Worm (Caenorhabditis elegans) whole organism, L3 larva: ENCODE data around the gene C36A4.10.
"Not testable (repeated sequence)": the region's sequence is repeated elsewhere in the genome, so short reads cannot be mapped to it uniquely, and the experiment has no call there.

Source experiments
- R02D3.7 ChIP-seq: fragments of 150-350 bp; optimal IDR thresholded peaks from 2 replicates; lab custom pipeline; 2014; ENCODE audit warnings: missing biosample characterization, missing genetic modification characterization
- ama-1 ChIP-seq: fragments of 150-350 bp; optimal IDR thresholded peaks from 2 replicates; lab custom pipeline; 2018
- ceh-16 ChIP-seq: sonication (generic microtip); optimal IDR thresholded peaks from 2 replicates; lab custom pipeline; 2017; ENCODE audit warnings: missing biosample characterization, missing genetic modification characterization
- ceh-28 ChIP-seq: fragments of 150-350 bp; optimal IDR thresholded peaks from 2 replicates; lab custom pipeline; 2014; ENCODE audit warnings: missing biosample characterization, missing genetic modification reagents, missing genetic modification characterization
- ceh-82 ChIP-seq: fragments of 150-350 bp; optimal IDR thresholded peaks from 2 replicates; lab custom pipeline; 2014; ENCODE audit warnings: missing biosample characterization, missing genetic modification characterization
- daf-12 ChIP-seq: fragments of 150-350 bp; optimal IDR thresholded peaks from 2 replicates; lab custom pipeline; 2014; ENCODE audit warnings: missing biosample characterization, missing genetic modification reagents, missing genetic modification characterization
- elt-2 ChIP-seq: sonication (generic microtip); optimal IDR thresholded peaks from 2 replicates; lab custom pipeline; 2016; ENCODE audit warnings: missing genetic modification reagents, mild to moderate bottlenecking, missing genetic modification characterization, missing compliant biosample characterization
- elt-3 ChIP-seq, 3 experiments: fragments of 150-350 bp in 1 of 3; sonication (generic microtip) in 2 of 3; optimal IDR thresholded peaks; 2 replicates in 2 of 3; 4 replicates in 1 of 3; lab custom pipeline; 2014 to 2017; ENCODE audit warnings: missing biosample characterization in 3 of 3, missing genetic modification characterization in 3 of 3
- fkh-2 ChIP-seq: fragments of 150-350 bp; optimal IDR thresholded peaks from 2 replicates; lab custom pipeline; 2014; ENCODE audit warnings: missing biosample characterization, missing genetic modification reagents, missing genetic modification characterization
- hmg-11 ChIP-seq: sonication (generic microtip); optimal IDR thresholded peaks from 2 replicates; lab custom pipeline; 2016; ENCODE audit warnings: missing genetic modification characterization, missing compliant biosample characterization
- jun-1 ChIP-seq: fragments of 150-350 bp; optimal IDR thresholded peaks from 2 replicates; lab custom pipeline; 2014; ENCODE audit warnings: missing biosample characterization, missing genetic modification reagents, missing genetic modification characterization
- lin-15B ChIP-seq: fragments of 150-350 bp; optimal IDR thresholded peaks from 2 replicates; lab custom pipeline; 2014; ENCODE audit warnings: missing biosample characterization, missing genetic modification characterization
- lin-39 ChIP-seq: fragments of 150-350 bp; optimal IDR thresholded peaks from 2 replicates; lab custom pipeline; 2018; ENCODE audit warnings: missing biosample characterization, missing genetic modification reagents, missing genetic modification characterization
- lsy-12 ChIP-seq: sonication (generic microtip); optimal IDR thresholded peaks from 2 replicates; lab custom pipeline; 2016; ENCODE audit warnings: mild to moderate bottlenecking, missing genetic modification characterization, missing compliant biosample characterization
- mml-1 ChIP-seq: fragments of 150-350 bp; sonication (generic microtip); optimal IDR thresholded peaks from 3 replicates; lab custom pipeline; 2014; ENCODE audit warnings: missing biosample characterization, missing genetic modification characterization
- nfya-1 ChIP-seq: sonication (generic microtip); optimal IDR thresholded peaks from 2 replicates; lab custom pipeline; 2017; ENCODE audit warnings: missing genetic modification characterization, mild to moderate bottlenecking, missing compliant biosample characterization, antibody characterized with exemption, moderate library complexity; ENCODE audit not compliant: insufficient read depth
- nhr-11 ChIP-seq: fragments of 150-350 bp; optimal IDR thresholded peaks from 2 replicates; lab custom pipeline; 2014; ENCODE audit warnings: missing biosample characterization, missing genetic modification characterization
- nhr-23 ChIP-seq: fragments of 150-350 bp; optimal IDR thresholded peaks from 2 replicates; lab custom pipeline; 2014; ENCODE audit warnings: missing biosample characterization, missing genetic modification reagents, missing genetic modification characterization
- nhr-237 ChIP-seq: fragments of 150-350 bp; optimal IDR thresholded peaks from 2 replicates; lab custom pipeline; 2014; ENCODE audit warnings: missing biosample characterization, missing genetic modification characterization
- nhr-43 ChIP-seq: sonication (generic microtip); optimal IDR thresholded peaks from 2 replicates; lab custom pipeline; 2016; ENCODE audit warnings: mild to moderate bottlenecking, missing genetic modification characterization, missing compliant biosample characterization; ENCODE audit not compliant: poor library complexity, severe bottlenecking
- nhr-67 ChIP-seq: fragments of 150-350 bp; optimal IDR thresholded peaks from 2 replicates; lab custom pipeline; 2014; ENCODE audit warnings: missing biosample characterization, missing genetic modification characterization
- nhr-76 ChIP-seq: fragments of 150-350 bp; sonication (generic microtip); optimal IDR thresholded peaks from 5 replicates; lab custom pipeline; 2014; ENCODE audit warnings: missing biosample characterization, missing genetic modification characterization
- pha-4 ChIP-seq: fragments of 150-350 bp; optimal IDR thresholded peaks from 2 replicates; lab custom pipeline; 2014; ENCODE audit warnings: missing biosample characterization, missing genetic modification reagents, missing genetic modification characterization
- pqm-1 ChIP-seq: fragments of 150-350 bp; optimal IDR thresholded peaks from 2 replicates; lab custom pipeline; 2017; ENCODE audit warnings: missing biosample characterization, missing genetic modification characterization, inconsistent platforms
- sea-2 ChIP-seq: fragments of 150-350 bp; sonication (generic microtip); optimal IDR thresholded peaks from 4 replicates; lab custom pipeline; 2014; ENCODE audit warnings: missing biosample characterization, missing genetic modification reagents, missing genetic modification characterization
- tbx-2 ChIP-seq: sonication (generic microtip); optimal IDR thresholded peaks from 2 replicates; lab custom pipeline; 2016; ENCODE audit warnings: mild to moderate bottlenecking, missing genetic modification characterization, missing compliant biosample characterization
- ztf-4 ChIP-seq: fragments of 150-350 bp; optimal IDR thresholded peaks from 2 replicates; lab custom pipeline; 2014; ENCODE audit warnings: missing biosample characterization, missing genetic modification characterization

C36A4.10 gene

ce11 chrIII:3857007-3857406 lies 25.7 kb upstream of the C36A4.10 start:
- peak; percentile 25 for TF ChIP-seq lin-15B (tag; lab: Kevin White, UChicago)
- TF ChIP-seq nhr-43 (tag; lab: Kevin White, UChicago): peak; percentile 30
- TF ChIP-seq nhr-23: peak; percentile 27
- TF ChIP-seq lsy-12 (tag; lab: Kevin White, UChicago): peak; percentile 12
- peak; percentile 26 for TF ChIP-seq pha-4
- peak; percentile 20 for TF ChIP-seq nfya-1 (tag; lab: Kevin White, UChicago)

- TF ChIP-seq lsy-12 (tag; lab: Kevin White, UChicago) (peak; percentile 14), lin-15B (tag; lab: Kevin White, UChicago) (peak; percentile 38), nhr-23 (peak; percentile 1), nfya-1 (tag; lab: Kevin White, UChicago) (peak; percentile 5), nhr-43 (tag; lab: Kevin White, UChicago) (peak; percentile 19)
Measured at ce11 chrIII:3854868-3855267, 23.6 kb upstream of the C36A4.10 start.

ce11 chrIII:3852030-3852579 lies 20.8 kb upstream of the C36A4.10 start, which contains the start of gene cyp-25A4:
Gene cyp-25A4 (minus strand): TSS chrIII:3852080.
- TF ChIP-seq hmg-11 (tag; lab: Kevin White, UChicago); nhr-67 (tag; lab: Kevin White, UChicago); lin-39: not testable (repeated sequence)

- TF ChIP-seq daf-12 (tag; lab: Kevin White, UChicago); fkh-2 (tag; lab: Kevin White, UChicago); pha-4: not testable (repeated sequence)
- TF ChIP-seq, all 47 proteins: peak for 0; not testable (repeated sequence) for 47
Measured at ce11 chrIII:3844746-3845145, 13.5 kb upstream of the C36A4.10 start, which contains the start of gene maph-1.3. Gene maph-1.3 (plus strand): TSS chrIII:3844893.

DNA sequence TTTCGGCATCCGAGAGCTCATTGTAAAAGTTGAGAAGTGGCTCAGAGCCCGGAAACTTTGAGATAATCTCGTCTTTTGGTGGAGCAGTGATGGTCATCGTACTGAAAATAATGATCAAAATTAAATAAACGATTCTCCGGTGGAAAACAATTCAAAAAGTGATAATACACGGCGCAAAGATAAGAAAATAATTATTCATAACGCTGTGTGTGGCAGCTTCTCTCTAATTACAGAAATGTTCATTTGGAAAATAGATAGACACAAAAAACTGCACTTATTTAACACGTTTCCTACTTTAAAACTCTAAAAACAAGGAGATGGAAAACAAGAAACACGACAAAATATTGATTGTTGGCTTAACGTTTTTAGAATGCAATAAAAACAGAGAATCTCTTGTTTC lies 12.2 kb upstream of the C36A4.10 start, which contains the start of gene C36A4.4:
C36A4.4 (minus strand) TSS at position 101 of the 400 bp plus-strand sequence.
- not testable (repeated sequence) for TF ChIP-seq mml-1, ama-1, nhr-11

DNA sequence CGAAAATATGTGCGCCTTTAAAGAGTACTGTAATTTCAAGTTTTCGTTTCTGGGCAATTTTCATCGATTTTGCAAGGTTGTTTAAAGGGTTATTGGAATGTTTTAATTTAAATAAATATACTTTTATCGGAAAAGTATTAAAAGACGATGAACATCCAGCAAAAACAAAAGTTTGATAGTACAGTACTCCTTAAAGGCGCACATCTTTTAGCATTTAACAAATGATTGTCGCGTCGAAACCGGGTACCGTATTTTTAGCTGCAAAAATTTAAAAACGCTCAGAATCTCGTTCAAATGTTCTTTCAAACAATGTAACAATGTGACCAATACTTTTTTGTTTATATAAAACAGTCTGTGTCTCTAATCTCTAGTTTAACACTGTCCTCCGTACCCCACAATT lies 9.0 kb upstream of the C36A4.10 start, which contains the start of gene C36A4.11:
C36A4.11 (plus strand) TSS at position 301 of the 400 bp plus-strand sequence.
- not testable (repeated sequence) for TF ChIP-seq daf-12 (tag; lab: Kevin White, UChicago); sea-2 (GFP tag; lab: Kevin White, UChicago); nhr-76

DNA sequence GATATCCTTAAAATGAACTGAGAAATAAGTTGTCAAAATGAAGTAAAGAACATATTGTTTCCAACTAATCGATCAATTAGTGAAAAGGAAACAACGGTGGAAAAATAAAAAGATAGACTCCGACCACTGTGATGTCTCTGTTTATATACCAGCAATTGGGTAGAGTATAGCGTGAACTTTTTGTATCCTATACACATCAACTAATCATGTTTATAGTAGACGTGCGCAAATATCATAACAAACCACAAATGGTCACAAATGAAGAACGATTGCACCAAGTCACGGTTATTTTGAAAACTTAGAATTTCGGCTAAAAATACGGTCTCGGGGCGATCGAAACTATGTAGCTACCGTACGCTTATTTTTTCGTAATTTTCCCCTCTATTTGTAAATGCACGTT lies 8.4 kb upstream of the C36A4.10 start, which contains the start of gene cyp-25A3:
cyp-25A3 (minus strand) TSS at position 101 of the 400 bp plus-strand sequence.
- TF ChIP-seq hmg-11 (tag; lab: Kevin White, UChicago) (no peak), lin-15B (tag; lab: Kevin White, UChicago) (no peak), ztf-4 (no peak), R02D3.7 (tag; lab: Kevin White, UChicago) (no peak), ceh-82 (tag; lab: Kevin White, UChicago) (no peak), nhr-237 (tag; lab: Kevin White, UChicago) (no peak), lsy-12 (tag; lab: Kevin White, UChicago) (no peak), sea-2 (GFP tag; lab: Kevin White, UChicago) (no peak), tbx-2 (tag; lab: Kevin White, UChicago) (no peak), elt-3 (tag; optimal IDR thresholded peaks at IDR 0.05; lab: Kevin White, UChicago) (no peak)

ce11 chrIII:3834800-3835271 lies 3.6 kb upstream of the C36A4.10 start, which contains the start of gene cyp-25A2:
Gene cyp-25A2 (plus strand): TSS chrIII:3835221.
- TF ChIP-seq ceh-16 (no peak), pha-4 (peak; percentile 52), ama-1 (no peak), ceh-28 (tag; lab: Kevin White, UChicago) (no peak), nhr-237 (tag; lab: Kevin White, UChicago) (no peak), pqm-1 (peak; percentile 83), elt-2 (tag; lab: Kevin White, UChicago) (peak; percentile 81), nhr-23 (no peak), jun-1 (tag; lab: Kevin White, UChicago) (peak; percentile 24)
